Worm (Caenorhabditis elegans) whole organism, early embryonic: ENCODE results near the gene pax-2.
A peak's percentile ranks its signal among the peaks of the same experiment; 100 is the strongest.
"Not testable (repeated sequence)": the region's sequence is repeated elsewhere in the genome, so short reads cannot be mapped to it uniquely, and the experiment has no call there.

ENCODE experiments used
- B0310.2 ChIP-seq: sonication (generic microtip); optimal IDR thresholded peaks from 2 replicates; lab custom pipeline; 2016; ENCODE audit warnings: mild to moderate bottlenecking, missing genetic modification characterization, missing compliant biosample characterization
- F13C5.2 ChIP-seq: sonication (generic microtip); optimal IDR thresholded peaks from 2 replicates; lab custom pipeline; 2017; ENCODE audit warnings: mild to moderate bottlenecking, missing genetic modification characterization, inconsistent platforms, missing compliant biosample characterization
- aly-1 ChIP-seq: sonication (generic microtip); optimal IDR thresholded peaks from 2 replicates; lab custom pipeline; 2016; ENCODE audit warnings: missing genetic modification characterization, missing compliant biosample characterization
- ama-1 ChIP-seq: fragments of 150-350 bp; optimal IDR thresholded peaks from 2 replicates; lab custom pipeline; 2014
- ceh-13 ChIP-seq: fragments of 200-800 bp; sonication (Bioruptor generic); optimal IDR thresholded peaks from 2 replicates; lab custom pipeline; 2018; ENCODE audit warnings: mild to moderate bottlenecking, missing genetic modification characterization, missing compliant biosample characterization
- ceh-36 ChIP-seq: sonication (generic microtip); optimal IDR thresholded peaks from 2 replicates; lab custom pipeline; 2016; ENCODE audit warnings: missing genetic modification characterization, inconsistent platforms, missing compliant biosample characterization
- ets-7 ChIP-seq: sonication (generic microtip); optimal IDR thresholded peaks from 2 replicates; lab custom pipeline; 2016; ENCODE audit warnings: missing genotype, missing genetic modification characterization, missing compliant biosample characterization
- flt-1 ChIP-seq: fragments of 200-800 bp; sonication (Bioruptor generic); IDR thresholded peaks from 2 replicates; pipeline ENCODE4 v1.3.6; 2022; ENCODE audit warnings: missing genetic modification characterization, missing compliant biosample characterization
- hmbx-1 ChIP-seq: sonication (generic microtip); optimal IDR thresholded peaks from 2 replicates; lab custom pipeline; 2016; ENCODE audit warnings: mild to moderate bottlenecking, missing genetic modification characterization, missing compliant biosample characterization
- hmg-4 ChIP-seq: fragments of 200-800 bp; sonication (Bioruptor generic); optimal IDR thresholded peaks from 2 replicates; lab custom pipeline; 2018; ENCODE audit warnings: mild to moderate bottlenecking, missing genetic modification characterization, missing compliant biosample characterization
- hnd-1 ChIP-seq: sonication (generic microtip); optimal IDR thresholded peaks from 2 replicates; lab custom pipeline; 2016; ENCODE audit warnings: missing genetic modification characterization, missing compliant biosample characterization
- pes-1 ChIP-seq: fragments of 200-800 bp; sonication (Bioruptor generic); IDR thresholded peaks from 2 replicates; pipeline ENCODE4 v1.3.6; 2022; ENCODE audit warnings: missing genetic modification reagents, missing genetic modification characterization, missing compliant biosample characterization
- scrt-1 ChIP-seq: fragments of 200-800 bp; sonication (Bioruptor generic); IDR thresholded peaks from 2 replicates; pipeline ENCODE4 v1.3.6; 2022; ENCODE audit warnings: missing genetic modification characterization, missing compliant biosample characterization
- sea-1 ChIP-seq: fragments of 200-800 bp; sonication (Bioruptor generic); conservative IDR thresholded peaks from 2 replicates; pipeline ENCODE4 v1.3.6; 2022; ENCODE audit warnings: missing genetic modification characterization, missing compliant biosample characterization
- tbx-11 ChIP-seq: fragments of 200-800 bp; sonication (Bioruptor generic); IDR thresholded peaks from 2 replicates; pipeline ENCODE4 v1.3.6; 2022; ENCODE audit warnings: missing genetic modification characterization, missing compliant biosample characterization
- tbx-37 ChIP-seq: fragments of 200-800 bp; sonication (Bioruptor generic); conservative IDR thresholded peaks from 2 replicates; pipeline ENCODE4 v1.3.6; 2022; ENCODE audit warnings: missing genetic modification reagents, missing genetic modification characterization, missing compliant biosample characterization
- tra-4 ChIP-seq: sonication (generic microtip); optimal IDR thresholded peaks from 2 replicates; lab custom pipeline; 2017; ENCODE audit warnings: missing genetic modification characterization, missing compliant biosample characterization

Gene pax-2

ce11 chrIV:4212733-4213132 is 8.6 kb upstream of the pax-2 start:
- TF ChIP-seq tbx-37 (no peak), tra-4 (tag; lab: Kevin White, UChicago) (no peak), sea-1 (GFP tag; lab: Robert Waterston, UW) (no peak), scrt-1 (GFP tag; lab: Robert Waterston, UW) (no peak), B0310.2 (tag; lab: Kevin White, UChicago) (no peak), ama-1 (no peak), ets-7 (no peak), hmg-4 (GFP tag; lab: Kevin White, UChicago) (no peak), pes-1 (GFP tag; lab: Robert Waterston, UW) (no peak)

- TF ChIP-seq tra-4 (tag; lab: Kevin White, UChicago): no peak
- no peak for TF ChIP-seq ceh-36 (tag; lab: Kevin White, UChicago)
- TF ChIP-seq pes-1 (GFP tag; lab: Robert Waterston, UW): no peak
- no peak for TF ChIP-seq hmbx-1 (tag; lab: Kevin White, UChicago)
- no peak for TF ChIP-seq scrt-1 (GFP tag; lab: Robert Waterston, UW)
- no peak for TF ChIP-seq B0310.2 (tag; lab: Kevin White, UChicago)
- TF ChIP-seq tbx-37: no peak
- TF ChIP-seq sea-1 (GFP tag; lab: Robert Waterston, UW): no peak
- TF ChIP-seq hnd-1 (tag; lab: Kevin White, UChicago): no peak
- TF ChIP-seq F13C5.2: no peak
- TF ChIP-seq ceh-13 (GFP tag; lab: Kevin White, UChicago): no peak
These were observed 6.7 kb upstream of the pax-2 start for ce11 chrIV:4210868-4211267.

- TF ChIP-seq pes-1 (GFP tag; lab: Robert Waterston, UW) (no peak), flt-1 (no peak), scrt-1 (GFP tag; lab: Robert Waterston, UW) (no peak), B0310.2 (tag; lab: Kevin White, UChicago) (no peak), F13C5.2 (no peak), aly-1 (tag; lab: Kevin White, UChicago) (no peak), ceh-13 (GFP tag; lab: Kevin White, UChicago) (no peak), hnd-1 (tag; lab: Kevin White, UChicago) (no peak)
These were observed 4.9 kb upstream of the pax-2 start for ce11 chrIV:4209084-4209483.

ce11 chrIV:4207088-4207487 is 2.9 kb upstream of the pax-2 start, which contains the start of gene osgn-1:
osgn-1 (plus strand) TSS chrIV:4207388.
- TF ChIP-seq pes-1 (GFP tag; lab: Robert Waterston, UW) (no peak), ama-1 (no peak)

ce11 chrIV:4197167-4197566 is 7.0 kb downstream of the pax-2 start, which contains the start of gene cyp-25A6:
cyp-25A6 (plus strand) TSS chrIV:4197467.
- TF ChIP-seq ceh-13 (GFP tag; lab: Kevin White, UChicago); ama-1; sea-1 (GFP tag; lab: Robert Waterston, UW): not testable (repeated sequence)

- not testable (repeated sequence) for TF ChIP-seq ceh-13 (GFP tag; lab: Kevin White, UChicago); tra-4 (tag; lab: Kevin White, UChicago); aly-1 (tag; lab: Kevin White, UChicago)
These were observed 7.4 kb downstream of the pax-2 start, which contains the start of gene K06B9.6 for ce11 chrIV:4196729-4197128. K06B9.6 (minus strand) TSS chrIV:4196829.

ce11 chrIV:4186099-4186498 is 18.1 kb downstream of the pax-2 start, which contains the start of gene K08D10.11:
K08D10.11 (minus strand) TSS chrIV:4186199.
- TF ChIP-seq hnd-1 (tag; lab: Kevin White, UChicago); ceh-13 (GFP tag; lab: Kevin White, UChicago); hmg-4 (GFP tag; lab: Kevin White, UChicago): not testable (repeated sequence)

- TF ChIP-seq tra-4 (tag; lab: Kevin White, UChicago) (no peak), ama-1 (peak; percentile 4)
These were observed 25.8 kb downstream of the pax-2 start, which contains the start of gene tsen-34 for ce11 chrIV:4178424-4178823. tsen-34 (plus strand) TSS chrIV:4178457.

- TF ChIP-seq aly-1 (tag; lab: Kevin White, UChicago) (no peak), tbx-11 (no peak), ceh-13 (GFP tag; lab: Kevin White, UChicago) (no peak), F13C5.2 (no peak), tra-4 (tag; lab: Kevin White, UChicago) (no peak), ets-7 (no peak), hmg-4 (GFP tag; lab: Kevin White, UChicago) (no peak), B0310.2 (tag; lab: Kevin White, UChicago) (no peak), tbx-37 (no peak), flt-1 (no peak), pes-1 (GFP tag; lab: Robert Waterston, UW) (no peak), hmbx-1 (tag; lab: Kevin White, UChicago) (no peak)
These were observed 26.6 kb downstream of the pax-2 start for ce11 chrIV:4177560-4177959.
